Fruit fly (Drosophila melanogaster) whole organism: ENCODE data around the gene CG32986.

Experiments
- CG8478 ChIP-seq: fragments of >200 bp; optimal IDR thresholded peaks from 2 replicates; lab custom pipeline; 2018; ENCODE audit warnings: inconsistent platforms
- Dll ChIP-seq: fragments of >200 bp; optimal IDR thresholded peaks from 2 replicates; lab custom pipeline; 2017
- EcR ChIP-seq, 2 experiments: fragments of >200 bp; optimal IDR thresholded peaks; 2 replicates each; lab custom pipeline; 2017; ENCODE audit warnings: missing biosample characterization in 2 of 2, missing genetic modification characterization in 2 of 2, missing genetic modification reagents in 2 of 2
- pan ChIP-seq: fragments of >200 bp; optimal IDR thresholded peaks from 2 replicates; lab custom pipeline; 2017
- psq ChIP-seq: fragments of >200 bp; optimal IDR thresholded peaks from 2 replicates; lab custom pipeline; 2017
- usp ChIP-seq: fragments of >200 bp; optimal IDR thresholded peaks from 2 replicates; lab custom pipeline; 2017; ENCODE audit warnings: missing biosample characterization, missing genetic modification characterization, mixed read lengths

CG32986 gene

dm6 chr2L:8897954-8898713 lies 35.6 kb downstream of the CG32986 start:
- TF ChIP-seq usp (GFP tag; lab: Kevin White, UChicago) (no peak), EcR (GFP tag; optimal IDR thresholded peaks at IDR 0.05; lab: Kevin White, UChicago) (no peak), CG8478 (lab: Kevin White, UChicago) (no peak), Dll (lab: Kevin White, UChicago) (no peak), psq (lab: Kevin White, UChicago) (no peak), pan (lab: Kevin White, UChicago) (no peak)

DNA sequence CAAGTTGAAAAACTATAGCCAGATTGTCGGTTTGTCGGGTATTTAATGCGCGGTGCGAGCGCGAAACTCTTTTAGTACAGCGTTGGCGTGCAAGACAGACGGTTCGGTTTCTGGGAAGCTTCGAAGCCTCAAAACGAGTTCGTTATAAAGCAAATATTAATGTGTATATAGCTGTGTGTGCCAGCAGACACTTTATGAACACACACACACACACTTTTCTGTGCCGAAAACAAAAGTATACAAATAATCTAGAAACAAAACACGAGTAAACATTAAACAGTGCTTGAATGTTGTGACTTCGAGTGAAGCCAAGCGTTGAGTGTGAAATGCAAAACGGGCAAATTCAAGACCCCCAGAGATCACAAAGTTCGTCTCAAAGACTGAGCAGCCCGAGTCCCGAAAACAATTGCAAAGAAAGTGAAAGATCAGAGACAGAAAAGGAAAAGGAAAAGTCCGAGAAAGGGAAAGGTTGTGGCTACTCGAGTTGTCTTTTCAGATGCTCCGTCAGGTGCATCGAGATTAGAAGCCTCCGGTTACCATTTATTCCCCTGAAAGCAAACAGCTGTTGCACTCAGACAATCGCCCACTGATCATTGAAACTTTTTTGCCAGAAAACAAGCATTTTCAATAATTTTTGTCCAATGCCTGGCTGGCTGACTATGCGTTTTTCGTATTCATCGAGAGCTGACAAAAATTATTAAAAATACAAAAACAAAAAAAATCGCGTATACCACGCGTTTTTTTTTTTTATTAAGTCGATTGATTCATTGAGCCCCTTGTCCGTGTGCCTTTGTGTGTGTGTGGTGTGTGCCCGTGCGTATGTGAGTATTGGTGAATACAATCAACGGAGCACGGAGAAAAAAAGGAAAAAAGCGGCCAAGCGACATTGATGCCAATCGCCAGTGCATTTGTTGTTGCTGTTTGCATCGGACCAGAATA lies 36.4 kb downstream of the CG32986 start, which contains the start of gene CG34398:
Gene CG34398, plus strand, starts transcription at position 73 of the 939 bp plus-strand sequence.
- no peak for TF ChIP-seq psq (lab: Kevin White, UChicago)

dm6 chr2L:8901882-8902281 lies 39.3 kb downstream of the CG32986 start:
- TF ChIP-seq usp (GFP tag; lab: Kevin White, UChicago) (no peak), CG8478 (lab: Kevin White, UChicago) (no peak), EcR (GFP tag; optimal IDR thresholded peaks at IDR 0.05; lab: Kevin White, UChicago) (no peak), Dll (lab: Kevin White, UChicago) (no peak), psq (lab: Kevin White, UChicago) (no peak), pan (lab: Kevin White, UChicago) (no peak)

- TF ChIP-seq usp (GFP tag; lab: Kevin White, UChicago) (no peak), Dll (lab: Kevin White, UChicago) (no peak), psq (lab: Kevin White, UChicago) (no peak), pan (lab: Kevin White, UChicago) (no peak), EcR (GFP tag; optimal IDR thresholded peaks at IDR 0.05; lab: Kevin White, UChicago) (no peak), CG8478 (lab: Kevin White, UChicago) (no peak)
These were observed 43.7 kb downstream of the CG32986 start for dm6 chr2L:8906279-8906678.
